Worm (Caenorhabditis elegans) whole organism, young adult: Measurements from ENCODE around the gene T04F8.8.

ENCODE experiments used
- F55B11.4 ChIP-seq: sonication (generic microtip); optimal IDR thresholded peaks from 2 replicates; lab custom pipeline; 2016; ENCODE audit warnings: missing compliant biosample characterization, missing genetic modification characterization, borderline replicate concordance; ENCODE audit not compliant: insufficient read depth
- ama-1 ChIP-seq, 3 experiments: fragments of 150-350 bp in 1 of 3; sonication (generic microtip) in 2 of 3; optimal IDR thresholded peaks; 2 replicates each; lab custom pipeline; 2014 to 2018; ENCODE audit warnings: missing biosample characterization in 2 of 3, missing genetic modification characterization in 2 of 3, missing genetic modification reagents in 2 of 3
- ceh-27 ChIP-seq: fragments of 200-800 bp; sonication (Bioruptor generic); optimal IDR thresholded peaks from 2 replicates; lab custom pipeline; 2018; ENCODE audit warnings: mild to moderate bottlenecking, missing genetic modification characterization, moderate library complexity, missing compliant biosample characterization
- dox-1 ChIP-seq: fragments of 200-800 bp; sonication (Bioruptor generic); IDR thresholded peaks from 2 replicates; pipeline ENCODE4 v1.3.6; 2022; ENCODE audit warnings: missing genetic modification reagents, missing genetic modification characterization, missing compliant biosample characterization
- dpl-1 ChIP-seq: fragments of 150-350 bp; optimal IDR thresholded peaks from 2 replicates; lab custom pipeline; 2014; ENCODE audit warnings: missing biosample characterization, missing genetic modification reagents, missing genetic modification characterization
- him-1 ChIP-seq: sonication (generic microtip); optimal IDR thresholded peaks from 2 replicates; lab custom pipeline; 2016; ENCODE audit warnings: missing genotype, missing genetic modification reagents, missing genetic modification characterization, missing compliant biosample characterization
- hlh-26 ChIP-seq: fragments of 200-800 bp; sonication (Bioruptor generic); conservative IDR thresholded peaks from 2 replicates; pipeline ENCODE4 v1.3.6; 2022; ENCODE audit warnings: missing genetic modification reagents, missing genetic modification characterization, missing compliant biosample characterization
- lag-1 ChIP-seq: fragments of 200-800 bp; sonication (Bioruptor generic); IDR thresholded peaks from 2 replicates; pipeline ENCODE4 v1.3.6; 2022; ENCODE audit warnings: missing genetic modification reagents, missing genetic modification characterization, missing compliant biosample characterization
- pha-4 ChIP-seq: fragments of 150-350 bp; sonication (generic microtip); optimal IDR thresholded peaks from 2 replicates; lab custom pipeline; 2014; ENCODE audit warnings: missing biosample characterization, missing genetic modification reagents, missing genetic modification characterization
- repo-1 ChIP-seq: sonication (generic microtip); optimal IDR thresholded peaks from 2 replicates; lab custom pipeline; 2017; ENCODE audit warnings: mild to moderate bottlenecking, missing genetic modification characterization, missing compliant biosample characterization
- snpc-4 ChIP-seq, 5 experiments: fragments of 150-350 bp in 1 of 5; sonication (generic microtip) in 4 of 5; optimal IDR thresholded peaks; 2 replicates each; lab custom pipeline; 2014 to 2018; ENCODE audit warnings: missing genetic modification characterization in 5 of 5, missing biosample characterization in 3 of 5, antibody characterized with exemption in 2 of 5, mild to moderate bottlenecking in 2 of 5, missing compliant biosample characterization in 2 of 5, missing genotype in 2 of 5, moderate library complexity in 2 of 5, missing genetic modification reagents in 1 of 5
- somi-1 ChIP-seq: fragments of 200-800 bp; sonication (Bioruptor generic); optimal IDR thresholded peaks from 2 replicates; lab custom pipeline; 2018; ENCODE audit warnings: mild to moderate bottlenecking, missing genetic modification characterization, missing compliant biosample characterization
- tbx-9 ChIP-seq: sonication (generic microtip); optimal IDR thresholded peaks from 2 replicates; lab custom pipeline; 2016; ENCODE audit warnings: borderline replicate concordance, missing genetic modification characterization, inconsistent platforms, missing compliant biosample characterization

- TF ChIP-seq snpc-4 (GFP tag; optimal IDR thresholded peaks at IDR 0.05; lab: Kevin White, UChicago), result no peak
- TF ChIP-seq snpc-4 (tag; optimal IDR thresholded peaks at IDR 0.05; lab: Kevin White, UChicago), result no peak
- TF ChIP-seq repo-1 (tag; lab: Kevin White, UChicago), result no peak
- no peak for TF ChIP-seq dpl-1 (GFP tag; lab: Kevin White, UChicago)
- TF ChIP-seq F55B11.4 (tag; lab: Kevin White, UChicago), result no peak
- no peak for TF ChIP-seq ceh-27 (GFP tag; lab: Kevin White, UChicago)
- TF ChIP-seq him-1 (tag; lab: Kevin White, UChicago), result no peak
- no peak for TF ChIP-seq tbx-9
- no peak for TF ChIP-seq somi-1 (GFP tag; lab: Kevin White, UChicago)
- TF ChIP-seq pha-4 (tag; lab: Kevin White, UChicago), result no peak
- TF ChIP-seq ama-1 (optimal IDR thresholded peaks at IDR 0.05; lab: Kevin White, UChicago), result no peak
- TF ChIP-seq ama-1 (GFP tag; optimal IDR thresholded peaks at IDR 0.05; lab: Kevin White, UChicago), result no peak
- no peak for TF ChIP-seq dox-1
- no peak for TF ChIP-seq hlh-26
- TF ChIP-seq lag-1 (GFP tag; lab: Robert Waterston, UW), result no peak
Observed at ce11 chrX:11633278-11633677, 14.0 kb upstream of the T04F8.8 start.
